Worm (Caenorhabditis elegans): ENCODE data around the gene pqn-42.

The pqn-42 gene

DNA sequence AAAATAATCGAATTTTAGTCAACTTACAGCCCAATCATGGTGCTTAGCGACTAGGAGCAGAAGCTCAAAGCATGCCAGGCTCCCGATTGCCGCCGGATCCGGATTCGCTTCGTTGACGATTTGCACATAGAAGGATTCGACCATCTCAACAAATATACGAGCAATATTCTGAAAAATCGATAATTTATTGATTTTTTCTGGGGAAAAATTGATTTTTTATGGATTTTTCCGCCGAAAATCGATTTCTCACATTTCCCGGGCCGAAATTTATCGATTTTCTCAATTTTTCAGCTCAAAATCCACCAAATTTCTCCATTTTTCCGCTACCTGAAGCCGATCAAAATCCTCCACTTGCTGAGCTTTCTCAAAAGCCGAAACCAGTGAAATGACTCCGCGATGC lies 10.1 kb upstream of the pqn-42 start (continued):
- TF ChIP-seq unc-130 (GFP tag; optimal IDR thresholded peaks at IDR 0.05) (no peak), snpc-1.1 (tag; optimal IDR thresholded peaks at IDR 0.05; ENCODE audit: insufficient read depth) (no peak), ztf-28 (GFP tag; IDR thresholded peaks at IDR 0.05) (no peak), nfya-1 (tag; optimal IDR thresholded peaks at IDR 0.05; ENCODE audit: borderline replicate concordance, insufficient read depth) (no peak), mcd-1 (GFP tag; IDR thresholded peaks at IDR 0.05) (no peak), madf-10 (tag; optimal IDR thresholded peaks at IDR 0.05) (no peak)

- TF ChIP-seq zfh-2 (GFP tag; conservative IDR thresholded peaks at IDR 0.05) (peak; percentile 86), nhr-27 (tag; optimal IDR thresholded peaks at IDR 0.05) (no peak), B0035.1 (tag; optimal IDR thresholded peaks at IDR 0.05) (no peak), egrh-3 (GFP tag; IDR thresholded peaks at IDR 0.05) (peak; percentile 71), madf-6 (GFP tag; IDR thresholded peaks at IDR 0.05) (no peak), F22D6.2 (tag; optimal IDR thresholded peaks at IDR 0.05) (no peak), athp-1 (tag; optimal IDR thresholded peaks at IDR 0.05) (no peak)
These were observed 1.8 kb downstream of the pqn-42 start for ce11 chrII:2456973-2457372.

ce11 chrII:2455931-2456576 lies 2.7 kb downstream of the pqn-42 start:
- TF ChIP-seq lsl-1 (GFP tag; optimal IDR thresholded peaks at IDR 0.05) (peak; percentile 1), sdz-38 (tag; optimal IDR thresholded peaks at IDR 0.05) (no peak)

- TF ChIP-seq nhr-90 (tag; optimal IDR thresholded peaks at IDR 0.05) (peak; percentile 10), nhr-80 (tag; optimal IDR thresholded peaks at IDR 0.05) (peak; percentile 88), lin-40 (tag; optimal IDR thresholded peaks at IDR 0.05) (peak; percentile 13), cebp-1 (GFP tag; IDR thresholded peaks at IDR 0.05) (peak; percentile 78), cebp-1 (tag; optimal IDR thresholded peaks at IDR 0.05) (peak; percentile 88), B0261.1 (tag; optimal IDR thresholded peaks at IDR 0.05) (no peak), snpc-4 (GFP tag; optimal IDR thresholded peaks at IDR 0.05) (no peak), snpc-4 (tag; optimal IDR thresholded peaks at IDR 0.05) (peak in 1 of 4 experiments; percentile 46), ets-4 (GFP tag; optimal IDR thresholded peaks at IDR 0.05) (peak; percentile 32), pha-4 (tag; optimal IDR thresholded peaks at IDR 0.05) (no peak), attf-5 (GFP tag; optimal IDR thresholded peaks at IDR 0.05) (peak; percentile 32), lin-54 (GFP tag; optimal IDR thresholded peaks at IDR 0.05) (peak; percentile 35), zfh-2 (GFP tag; conservative IDR thresholded peaks at IDR 0.05) (peak; percentile 85), let-607 (tag; optimal IDR thresholded peaks at IDR 0.05) (peak in 1 of 2 experiments; percentile 48), unc-62 (GFP tag; optimal IDR thresholded peaks at IDR 0.05) (peak; percentile 23), dox-1 (GFP tag; IDR thresholded peaks at IDR 0.05) (peak; percentile 57; the same call in 1 of the 2 replicates), F10E7.11 (tag; optimal IDR thresholded peaks at IDR 0.05) (no peak), mel-28 (tag; optimal IDR thresholded peaks at IDR 0.05; ENCODE audit: borderline replicate concordance) (no peak), tbp1 (GFP tag; optimal IDR thresholded peaks at IDR 0.05) (peak; percentile 33), hmg-1.2 (GFP tag; IDR thresholded peaks at IDR 0.05) (peak; percentile 76), madf-10 (tag; optimal IDR thresholded peaks at IDR 0.05) (peak; percentile 1), rpc-1 (optimal IDR thresholded peaks at IDR 0.05) (no peak), rpc-1 (tag; optimal IDR thresholded peaks at IDR 0.05) (no peak)
These were observed 4.0 kb downstream of the pqn-42 start for ce11 chrII:2454822-2455221.

Measured in whole organism, young adult.